Fruit fly (Drosophila melanogaster) whole organism, adult: ENCODE data around the gene CG33269.
A peak's percentile ranks its signal among the peaks of the same experiment; 100 is the strongest.

Source experiments
- CG11617 ChIP-seq: fragments of 200-800 bp; sonication (Bioruptor generic); optimal IDR thresholded peaks from 2 replicates; lab custom pipeline; 2017; ENCODE audit warnings: mild to moderate bottlenecking, missing biosample characterization, missing genetic modification reagents, missing genetic modification characterization
- CG12768 ChIP-seq: fragments of 200-800 bp; sonication (Bioruptor generic); optimal IDR thresholded peaks from 2 replicates; lab custom pipeline; 2017; ENCODE audit warnings: missing biosample characterization, missing genetic modification characterization, mild to moderate bottlenecking, moderate library complexity, missing genetic modification reagents
- CG14711 ChIP-seq: fragments of 200-800 bp; sonication (Bioruptor generic); optimal IDR thresholded peaks from 2 replicates; lab custom pipeline; 2018; ENCODE audit warnings: missing biosample characterization, mild to moderate bottlenecking, missing genetic modification characterization, moderate library complexity
- CG1620 ChIP-seq: fragments of 200-800 bp; sonication (Bioruptor generic); optimal IDR thresholded peaks from 2 replicates; lab custom pipeline; 2016; ENCODE audit warnings: missing biosample characterization, missing genetic modification characterization
- CG33017 ChIP-seq: fragments of 200-800 bp; sonication (Bioruptor generic); optimal IDR thresholded peaks from 2 replicates; lab custom pipeline; 2018; ENCODE audit warnings: missing biosample characterization, mild to moderate bottlenecking, missing genetic modification characterization, moderate library complexity
- CG5204 ChIP-seq: fragments of 200-800 bp; sonication (Bioruptor generic); optimal IDR thresholded peaks from 2 replicates; lab custom pipeline; 2016; ENCODE audit warnings: missing biosample characterization, missing genetic modification characterization
- CG7045 ChIP-seq: fragments of 200-800 bp; sonication (Bioruptor generic); optimal IDR thresholded peaks from 2 replicates; lab custom pipeline; 2017; ENCODE audit warnings: missing biosample characterization, mild to moderate bottlenecking, missing genetic modification characterization
- CG7101 ChIP-seq: fragments of 200-800 bp; sonication (Bioruptor generic); optimal IDR thresholded peaks from 2 replicates; lab custom pipeline; 2018; ENCODE audit warnings: missing biosample characterization, mild to moderate bottlenecking, missing genetic modification characterization, moderate library complexity
- Clk ChIP-seq: fragments of 200-800 bp; sonication (Bioruptor generic); optimal IDR thresholded peaks from 2 replicates; lab custom pipeline; 2017; ENCODE audit warnings: missing biosample characterization, missing genetic modification characterization
- Crg-1 ChIP-seq: fragments of 200-800 bp; sonication (Bioruptor generic); optimal IDR thresholded peaks from 2 replicates; lab custom pipeline; 2016; ENCODE audit warnings: missing biosample characterization, missing genetic modification characterization
- Hr96 ChIP-seq: fragments of 200-800 bp; sonication (Bioruptor generic); optimal IDR thresholded peaks from 2 replicates; lab custom pipeline; 2016; ENCODE audit warnings: missing biosample characterization, missing genetic modification characterization
- Mnt ChIP-seq: fragments of 200-800 bp; sonication (Bioruptor generic); optimal IDR thresholded peaks from 2 replicates; lab custom pipeline; 2016; ENCODE audit warnings: missing biosample characterization, mild to moderate bottlenecking, missing genetic modification characterization
- bab1 ChIP-seq: fragments of 200-800 bp; sonication (Bioruptor generic); optimal IDR thresholded peaks from 3 replicates; lab custom pipeline; 2019; ENCODE audit warnings: missing biosample characterization, mild to moderate bottlenecking, missing genetic modification characterization, moderate library complexity
- cic ChIP-seq: fragments of 200-800 bp; sonication (Bioruptor generic); optimal IDR thresholded peaks from 2 replicates; lab custom pipeline; 2017; ENCODE audit warnings: missing biosample characterization, mild to moderate bottlenecking, missing genetic modification characterization, moderate library complexity
- cnc ChIP-seq, 2 experiments: fragments of >200 bp; optimal IDR thresholded peaks; 2 replicates each; lab custom pipeline; 2017
- kay ChIP-seq: fragments of 200-800 bp; sonication (Bioruptor generic); peaks from one replicate; lab custom pipeline; 2016; ENCODE audit warnings: missing biosample characterization, missing genetic modification characterization, borderline replicate concordance
- ovo ChIP-seq: fragments of 200-800 bp; sonication (Bioruptor generic); optimal IDR thresholded peaks from 2 replicates; lab custom pipeline; 2016; ENCODE audit warnings: missing biosample characterization, missing genetic modification characterization
- pad ChIP-seq: fragments of 200-800 bp; sonication (Bioruptor generic); optimal IDR thresholded peaks from 3 replicates; lab custom pipeline; 2017; ENCODE audit warnings: missing biosample characterization, missing genetic modification characterization, mild to moderate bottlenecking, moderate library complexity, missing genetic modification reagents
- tj ChIP-seq: fragments of 200-800 bp; sonication (Bioruptor generic); optimal IDR thresholded peaks from 3 replicates; lab custom pipeline; 2017; ENCODE audit warnings: missing biosample characterization, mild to moderate bottlenecking, missing genetic modification characterization, moderate library complexity
- toe ChIP-seq: fragments of 200-800 bp; sonication (Bioruptor generic); optimal IDR thresholded peaks from 2 replicates; lab custom pipeline; 2016; ENCODE audit warnings: missing biosample characterization, missing genetic modification characterization

The CG33269 gene

dm6 chr3L:11625634-11626175 is 43.7 kb upstream of the CG33269 start, which contains the start of gene CG6083:
Gene CG6083, minus strand, starts transcription at chr3L:11626125.
- TF ChIP-seq bab1 (GFP tag; lab: Kevin White, UChicago) = no peak
- peak; percentile 67 for TF ChIP-seq kay (GFP tag; lab: Kevin White, UChicago)

dm6 chr3L:11624281-11624680 is 42.3 kb upstream of the CG33269 start, which contains the start of gene Akr1B:
Gene Akr1B, minus strand, starts transcription at chr3L:11624381.
- no peak for TF ChIP-seq cnc (optimal IDR thresholded peaks at IDR 0.05; lab: Kevin White, UChicago)
- TF ChIP-seq CG7101 (tag; lab: Kevin White, UChicago) = no peak
- no peak for TF ChIP-seq CG33017 (tag; lab: Kevin White, UChicago)
- no peak for TF ChIP-seq CG11617

- peak; percentile 75 for TF ChIP-seq bab1 (GFP tag; lab: Kevin White, UChicago)
- TF ChIP-seq tj (GFP tag; lab: Kevin White, UChicago) = peak; percentile 39
- peak; percentile 10 for TF ChIP-seq toe (GFP tag; lab: Kevin White, UChicago)
- peak; percentile 59 for TF ChIP-seq CG33017 (tag; lab: Kevin White, UChicago)
- peak; percentile 73 for TF ChIP-seq cic (GFP tag; lab: Kevin White, UChicago)
- no peak for TF ChIP-seq Crg-1 (GFP tag; lab: Kevin White, UChicago)
- TF ChIP-seq kay (GFP tag; lab: Kevin White, UChicago) = peak; percentile 96
- peak; percentile 26 for TF ChIP-seq CG14711
- TF ChIP-seq CG7045 (GFP tag; lab: Kevin White, UChicago) = no peak
- TF ChIP-seq CG12768 (GFP tag; lab: Kevin White, UChicago) = peak; percentile 30
- peak; percentile 57 for TF ChIP-seq CG7101 (tag; lab: Kevin White, UChicago)
- TF ChIP-seq Hr96 (GFP tag; lab: Kevin White, UChicago) = no peak
- no peak for TF ChIP-seq CG5204 (GFP tag; lab: Kevin White, UChicago)
- TF ChIP-seq Clk (GFP tag; lab: Kevin White, UChicago) = no peak
- TF ChIP-seq ovo (GFP tag; lab: Kevin White, UChicago) = no peak
- peak; percentile 47 for TF ChIP-seq Mnt (GFP tag; lab: Kevin White, UChicago)
- TF ChIP-seq cnc (optimal IDR thresholded peaks at IDR 0.05; lab: Kevin White, UChicago) = no peak
- peak; percentile 64 for TF ChIP-seq CG11617
- no peak for TF ChIP-seq CG1620
- peak; percentile 27 for TF ChIP-seq pad
Observed at dm6 chr3L:11623245-11623883, 41.4 kb upstream of the CG33269 start.

dm6 chr3L:11622750-11623149 is 40.8 kb upstream of the CG33269 start:
- TF ChIP-seq kay (GFP tag; lab: Kevin White, UChicago) (peak; percentile 84), tj (GFP tag; lab: Kevin White, UChicago) (peak; percentile 65), CG12768 (GFP tag; lab: Kevin White, UChicago) (no peak)

- TF ChIP-seq CG12768 (GFP tag; lab: Kevin White, UChicago) (no peak), CG1620 (no peak)
Observed at dm6 chr3L:11620001-11620400, 38.0 kb upstream of the CG33269 start, which contains the start of gene Muc68Ca. Gene Muc68Ca, minus strand, starts transcription at chr3L:11620101.

dm6 chr3L:11609835-11610234 is 27.8 kb upstream of the CG33269 start, which contains the start of gene CG42832:
Gene CG42832, plus strand, starts transcription at chr3L:11610135.
- TF ChIP-seq pad = no peak
- TF ChIP-seq tj (GFP tag; lab: Kevin White, UChicago) = no peak
- no peak for TF ChIP-seq CG14711
- no peak for TF ChIP-seq CG11617
- TF ChIP-seq Mnt (GFP tag; lab: Kevin White, UChicago) = no peak
- no peak for TF ChIP-seq CG7045 (GFP tag; lab: Kevin White, UChicago)
- no peak for TF ChIP-seq ovo (GFP tag; lab: Kevin White, UChicago)

dm6 chr3L:11609153-11609809 is 27.3 kb upstream of the CG33269 start, which contains the start of gene Duba:
Gene Duba, minus strand, starts transcription at chr3L:11609465.
- TF ChIP-seq CG7045 (GFP tag; lab: Kevin White, UChicago) (no peak), Hr96 (GFP tag; lab: Kevin White, UChicago) (no peak), CG11617 (no peak), tj (GFP tag; lab: Kevin White, UChicago) (no peak), Clk (GFP tag; lab: Kevin White, UChicago) (no peak), CG1620 (no peak), CG14711 (no peak), Crg-1 (GFP tag; lab: Kevin White, UChicago) (no peak), CG5204 (GFP tag; lab: Kevin White, UChicago) (peak; percentile 23), Mnt (GFP tag; lab: Kevin White, UChicago) (peak; percentile 44)
